Worm (Caenorhabditis elegans) whole organism, L4/young adult: ENCODE results near the gene snt-5.

Experiments used
- W03F9.2 ChIP-seq: fragments of 150-350 bp; optimal IDR thresholded peaks from 2 replicates; lab custom pipeline; 2014; ENCODE audit warnings: missing biosample characterization, missing genetic modification characterization
- dao-5 ChIP-seq: sonication (generic microtip); optimal IDR thresholded peaks from 2 replicates; lab custom pipeline; 2016; ENCODE audit warnings: missing genotype, missing genetic modification characterization, moderate library complexity, missing compliant biosample characterization
- him-1 ChIP-seq: sonication (generic microtip); optimal IDR thresholded peaks from 2 replicates; lab custom pipeline; 2016; ENCODE audit warnings: missing genotype, missing genetic modification reagents, missing genetic modification characterization, missing compliant biosample characterization

DNA sequence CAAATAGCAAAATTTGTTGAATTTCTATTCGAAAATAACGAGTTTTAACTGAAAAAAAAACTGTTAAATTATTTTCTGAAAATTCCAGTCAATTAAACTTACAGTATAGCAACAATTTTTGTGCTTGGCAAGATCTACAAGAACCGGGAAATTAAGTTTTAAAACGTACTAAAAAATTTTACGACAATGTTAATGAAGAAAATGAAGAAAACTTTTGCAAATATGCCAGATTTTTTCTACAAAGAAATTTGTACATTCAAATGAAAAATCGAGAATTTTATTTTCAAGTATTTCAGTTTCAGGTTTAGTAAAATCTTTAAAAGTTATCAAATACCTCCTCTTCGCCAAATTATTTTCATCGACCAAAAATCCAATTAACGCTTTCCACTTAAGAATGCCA is 30.7 kb upstream of the snt-5 start, which contains the start of gene cnc-11:
- TF ChIP-seq him-1 (tag; lab: Kevin White, UChicago) (no peak), W03F9.2 (tag; lab: Kevin White, UChicago) (no peak), dao-5 (no peak)
